Worm (Caenorhabditis elegans) whole organism, young adult: Measurements from ENCODE around the gene C50F4.8.

Source experiments
- B0336.3 ChIP-seq: fragments of 200-800 bp; sonication (Bioruptor generic); IDR thresholded peaks from 2 replicates; pipeline ENCODE4 v1.3.6; 2022; ENCODE audit warnings: missing genetic modification characterization, missing compliant biosample characterization
- F23B12.7 ChIP-seq: sonication (generic microtip); optimal IDR thresholded peaks from 2 replicates; lab custom pipeline; 2017; ENCODE audit warnings: missing genetic modification characterization, mild to moderate bottlenecking, missing compliant biosample characterization, antibody characterized with exemption, moderate library complexity; ENCODE audit not compliant: insufficient read depth
- F33H1.4 ChIP-seq: fragments of 200-800 bp; sonication (Bioruptor generic); IDR thresholded peaks from 2 replicates; pipeline ENCODE4 v1.3.6; 2022; ENCODE audit warnings: missing genetic modification reagents, missing genetic modification characterization, missing compliant biosample characterization
- F52B5.7 ChIP-seq: sonication (generic microtip); optimal IDR thresholded peaks from 2 replicates; lab custom pipeline; 2016; ENCODE audit warnings: mild to moderate bottlenecking, missing genetic modification characterization, missing compliant biosample characterization
- F55B11.4 ChIP-seq: sonication (generic microtip); optimal IDR thresholded peaks from 2 replicates; lab custom pipeline; 2016; ENCODE audit warnings: missing compliant biosample characterization, missing genetic modification characterization, borderline replicate concordance; ENCODE audit not compliant: insufficient read depth
- F57A8.1 ChIP-seq: fragments of 200-800 bp; sonication (Bioruptor generic); optimal IDR thresholded peaks from 2 replicates; lab custom pipeline; 2018; ENCODE audit warnings: mild to moderate bottlenecking, missing genetic modification characterization, moderate library complexity, missing compliant biosample characterization
- K12H6.12 ChIP-seq: fragments of 200-800 bp; sonication (Bioruptor generic); optimal IDR thresholded peaks from 2 replicates; lab custom pipeline; 2018; ENCODE audit warnings: mild to moderate bottlenecking, missing genetic modification characterization, missing compliant biosample characterization
- T07F8.4 ChIP-seq: sonication (generic microtip); optimal IDR thresholded peaks from 2 replicates; lab custom pipeline; 2016; ENCODE audit warnings: mild to moderate bottlenecking, missing genetic modification characterization, moderate library complexity, missing compliant biosample characterization
- T26A5.8 ChIP-seq: sonication (generic microtip); optimal IDR thresholded peaks from 2 replicates; lab custom pipeline; 2016; ENCODE audit warnings: missing genetic modification characterization, missing compliant biosample characterization
- Y79H2A.3 ChIP-seq: fragments of 200-800 bp; sonication (Bioruptor generic); conservative IDR thresholded peaks from 2 replicates; pipeline ENCODE4 v1.3.6; 2022; ENCODE audit warnings: missing genetic modification reagents, missing genetic modification characterization, missing compliant biosample characterization
- ZK185.1 ChIP-seq: sonication (generic microtip); optimal IDR thresholded peaks from 2 replicates; lab custom pipeline; 2016; ENCODE audit warnings: mild to moderate bottlenecking, missing genetic modification characterization, missing compliant biosample characterization; ENCODE audit not compliant: poor library complexity, severe bottlenecking
- aptf-3 ChIP-seq: fragments of 200-800 bp; sonication (Bioruptor generic); IDR thresholded peaks from 2 replicates; pipeline ENCODE4 v1.3.6; 2022; ENCODE audit warnings: missing genetic modification characterization, missing compliant biosample characterization
- attf-3 ChIP-seq: fragments of 200-800 bp; sonication (Bioruptor generic); conservative IDR thresholded peaks from 2 replicates; pipeline ENCODE4 v1.3.6; 2022; ENCODE audit warnings: missing genetic modification reagents, missing genetic modification characterization, missing compliant biosample characterization
- attf-5 ChIP-seq: fragments of 200-800 bp; sonication (Bioruptor generic); optimal IDR thresholded peaks from 2 replicates; lab custom pipeline; 2018; ENCODE audit warnings: mild to moderate bottlenecking, missing genetic modification characterization, missing compliant biosample characterization
- attf-6 ChIP-seq: fragments of 200-800 bp; sonication (Bioruptor generic); IDR thresholded peaks from 2 replicates; pipeline ENCODE4 v1.3.6; 2022; ENCODE audit warnings: missing genetic modification reagents, missing genetic modification characterization, missing compliant biosample characterization
- bed-2 ChIP-seq: fragments of 200-800 bp; sonication (Bioruptor generic); IDR thresholded peaks from 2 replicates; pipeline ENCODE4 v1.3.6; 2022; ENCODE audit warnings: missing genetic modification reagents, missing genetic modification characterization, missing compliant biosample characterization
- ceh-100 ChIP-seq: fragments of 200-800 bp; sonication (Bioruptor generic); IDR thresholded peaks from 2 replicates; pipeline ENCODE4 v1.3.6; 2022; ENCODE audit warnings: missing genetic modification reagents, missing genetic modification characterization, missing compliant biosample characterization
- ceh-40 ChIP-seq: fragments of 200-800 bp; sonication (Bioruptor generic); IDR thresholded peaks from 2 replicates; pipeline ENCODE4 v1.3.6; 2022; ENCODE audit warnings: missing genetic modification characterization, missing compliant biosample characterization
- ceh-91 ChIP-seq: fragments of 200-800 bp; sonication (Bioruptor generic); IDR thresholded peaks from 2 replicates; pipeline ENCODE4 v1.3.6; 2022; ENCODE audit warnings: missing genetic modification reagents, missing genetic modification characterization, missing compliant biosample characterization
- efl-1 ChIP-seq: fragments of 150-350 bp; optimal IDR thresholded peaks from 2 replicates; lab custom pipeline; 2014; ENCODE audit warnings: missing biosample characterization, missing genetic modification reagents, missing genetic modification characterization
- egl-18 ChIP-seq: fragments of 200-800 bp; sonication (Bioruptor generic); IDR thresholded peaks from 2 replicates; pipeline ENCODE4 v1.3.6; 2022; ENCODE audit warnings: missing genetic modification reagents, missing genetic modification characterization, missing compliant biosample characterization
- gei-17 ChIP-seq: fragments of 200-800 bp; sonication (Bioruptor generic); optimal IDR thresholded peaks from 2 replicates; lab custom pipeline; 2018; ENCODE audit warnings: mild to moderate bottlenecking, missing genetic modification characterization, missing compliant biosample characterization
- him-1 ChIP-seq: sonication (generic microtip); optimal IDR thresholded peaks from 2 replicates; lab custom pipeline; 2016; ENCODE audit warnings: missing genotype, missing genetic modification reagents, missing genetic modification characterization, missing compliant biosample characterization
- hmg-1.2 ChIP-seq: fragments of 200-800 bp; sonication (Bioruptor generic); IDR thresholded peaks from 2 replicates; pipeline ENCODE4 v1.3.6; 2022; ENCODE audit warnings: missing genetic modification reagents, missing genetic modification characterization, missing compliant biosample characterization
- hmg-20 ChIP-seq: fragments of 200-800 bp; sonication (Bioruptor generic); IDR thresholded peaks from 2 replicates; pipeline ENCODE4 v1.3.6; 2022; ENCODE audit warnings: missing genetic modification reagents, missing genetic modification characterization, missing compliant biosample characterization
- lin-26 ChIP-seq: fragments of 200-800 bp; sonication (Bioruptor generic); IDR thresholded peaks from 2 replicates; pipeline ENCODE4 v1.3.6; 2022; ENCODE audit warnings: missing genetic modification reagents, missing genetic modification characterization, missing compliant biosample characterization
- lin-35 ChIP-seq, 3 experiments: fragments of 150-350 bp in 2 of 3; sonication (generic microtip) in 1 of 3; optimal IDR thresholded peaks; 2 replicates each; lab custom pipeline; 2014 to 2018; ENCODE audit warnings: missing biosample characterization in 3 of 3, missing genetic modification characterization in 3 of 3, missing genetic modification reagents in 3 of 3
- lin-40 ChIP-seq: sonication (generic microtip); optimal IDR thresholded peaks from 2 replicates; lab custom pipeline; 2016; ENCODE audit warnings: missing genetic modification characterization, mild to moderate bottlenecking, missing compliant biosample characterization, missing genotype, missing genetic modification reagents
- madf-10 ChIP-seq: sonication (generic microtip); optimal IDR thresholded peaks from 2 replicates; lab custom pipeline; 2016; ENCODE audit warnings: mild to moderate bottlenecking, missing genetic modification characterization, missing compliant biosample characterization
- madf-6 ChIP-seq: fragments of 200-800 bp; sonication (Bioruptor generic); IDR thresholded peaks from 2 replicates; pipeline ENCODE4 v1.3.6; 2022; ENCODE audit warnings: missing genetic modification reagents, missing genetic modification characterization, missing compliant biosample characterization
- mcd-1 ChIP-seq: fragments of 200-800 bp; sonication (Bioruptor generic); IDR thresholded peaks from 2 replicates; pipeline ENCODE4 v1.3.6; 2022; ENCODE audit warnings: missing genetic modification reagents, missing genetic modification characterization, missing compliant biosample characterization
- mel-28 ChIP-seq: sonication (generic microtip); optimal IDR thresholded peaks from 2 replicates; lab custom pipeline; 2016; ENCODE audit warnings: borderline replicate concordance, mild to moderate bottlenecking, missing genetic modification characterization, missing compliant biosample characterization
- mes-4 ChIP-seq: sonication (generic microtip); optimal IDR thresholded peaks from 2 replicates; lab custom pipeline; 2016; ENCODE audit warnings: missing genotype, missing genetic modification characterization, missing compliant biosample characterization
- nfyb-1 ChIP-seq: fragments of 200-800 bp; sonication (Bioruptor generic); IDR thresholded peaks from 2 replicates; pipeline ENCODE4 v1.3.6; 2022; ENCODE audit warnings: missing genetic modification reagents, missing genetic modification characterization, missing compliant biosample characterization
- pbrm-1 ChIP-seq: fragments of 200-800 bp; sonication (Bioruptor generic); IDR thresholded peaks from 2 replicates; pipeline ENCODE4 v1.3.6; 2022; ENCODE audit warnings: missing genetic modification reagents, missing genetic modification characterization, missing compliant biosample characterization
- snpc-3.4 ChIP-seq: sonication (generic microtip); optimal IDR thresholded peaks from 2 replicates; lab custom pipeline; 2017; ENCODE audit warnings: missing genetic modification characterization, mild to moderate bottlenecking, missing compliant biosample characterization, antibody characterized with exemption, moderate library complexity, missing genotype, missing genetic modification reagents
- ztf-22 ChIP-seq: fragments of 200-800 bp; sonication (Bioruptor generic); optimal IDR thresholded peaks from 2 replicates; lab custom pipeline; 2018; ENCODE audit warnings: mild to moderate bottlenecking, missing genetic modification characterization, moderate library complexity, missing compliant biosample characterization
- ztf-25 ChIP-seq: fragments of 200-800 bp; sonication (Bioruptor generic); IDR thresholded peaks from 2 replicates; pipeline ENCODE4 v1.3.6; 2022; ENCODE audit warnings: missing genetic modification reagents, missing genetic modification characterization, missing compliant biosample characterization
- ztf-28 ChIP-seq: fragments of 200-800 bp; sonication (Bioruptor generic); IDR thresholded peaks from 2 replicates; pipeline ENCODE4 v1.3.6; 2022; ENCODE audit warnings: missing genetic modification reagents, missing genetic modification characterization, missing compliant biosample characterization

C50F4.8 gene

DNA sequence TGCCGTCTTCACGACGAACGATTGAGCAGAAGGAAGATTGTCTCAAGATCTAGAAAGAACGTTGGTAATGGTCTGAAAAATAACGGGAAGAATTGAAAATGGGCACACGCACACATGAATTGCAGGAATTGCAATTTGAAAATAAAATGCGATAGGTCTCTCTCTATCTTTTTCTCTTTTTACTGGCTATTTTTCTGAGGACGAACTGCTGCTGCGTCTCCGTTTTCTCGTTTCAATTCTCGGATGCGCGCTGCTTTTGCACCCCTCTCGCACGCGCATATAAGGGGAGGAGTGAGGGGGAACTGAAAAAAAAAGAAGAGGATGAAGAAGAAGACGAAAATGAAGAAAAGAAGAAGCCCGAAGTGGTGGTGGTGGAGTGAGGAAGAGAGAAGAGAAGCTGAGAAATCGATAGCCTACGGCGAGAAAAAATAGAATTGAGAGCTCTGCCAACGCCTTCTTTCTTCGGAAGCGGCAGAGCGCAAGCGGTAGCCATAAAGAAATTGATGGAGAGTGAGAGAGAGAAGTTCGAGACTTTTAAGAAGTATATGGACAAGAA lies 43.0 kb upstream of the C50F4.8 start, which contains the start of gene rgef-1 (continued):
- TF ChIP-seq nfyb-1 (GFP tag; lab: Robert Waterston, UW) (0 out of 2 replicates have a peak, but pooled peaks have one; percentile 15), gei-17 (GFP tag; lab: Kevin White, UChicago) (no peak), hmg-20 (GFP tag; lab: Robert Waterston, UW) (no peak), egl-18 (GFP tag; lab: Robert Waterston, UW) (no peak), K12H6.12 (tag; lab: Kevin White, UChicago) (peak; percentile 71), T07F8.4 (tag; lab: Kevin White, UChicago) (no peak), him-1 (no peak), ZK185.1 (tag; lab: Kevin White, UChicago) (no peak), B0336.3 (GFP tag; lab: Robert Waterston, UW) (no peak), F23B12.7 (tag; lab: Kevin White, UChicago) (no peak), F33H1.4 (GFP tag; lab: Robert Waterston, UW) (no peak), attf-6 (GFP tag; lab: Robert Waterston, UW) (no peak), lin-40 (peak; percentile 39), madf-10 (tag; lab: Kevin White, UChicago) (no peak), attf-3 (GFP tag; lab: Robert Waterston, UW) (no peak), ztf-25 (GFP tag; lab: Robert Waterston, UW) (no peak), F55B11.4 (no peak)

ce11 chrV:9556668-9557067 lies 38.0 kb upstream of the C50F4.8 start:
- no peak for TF ChIP-seq mcd-1 (GFP tag; lab: Robert Waterston, UW)
- no peak for TF ChIP-seq attf-5 (GFP tag; lab: Kevin White, UChicago)
- no peak for TF ChIP-seq ceh-91
- TF ChIP-seq madf-6 (GFP tag; lab: Robert Waterston, UW), result no peak
- TF ChIP-seq gei-17 (GFP tag; lab: Kevin White, UChicago), result no peak
- no peak for TF ChIP-seq aptf-3 (GFP tag; lab: Robert Waterston, UW)
- no peak for TF ChIP-seq lin-40
- no peak for TF ChIP-seq lin-26 (GFP tag; lab: Robert Waterston, UW)
- TF ChIP-seq F57A8.1 (GFP tag; lab: Kevin White, UChicago), result no peak
- no peak for TF ChIP-seq B0336.3 (GFP tag; lab: Robert Waterston, UW)
- no peak for TF ChIP-seq mel-28 (tag; lab: Kevin White, UChicago)
- TF ChIP-seq T26A5.8 (tag; lab: Kevin White, UChicago), result no peak
- no peak for TF ChIP-seq ceh-100 (GFP tag; lab: Robert Waterston, UW)
- no peak for TF ChIP-seq efl-1 (GFP tag; lab: Kevin White, UChicago)

ce11 chrV:9550313-9550712 lies 31.7 kb upstream of the C50F4.8 start, which contains the start of gene ehbp-1:
TSS of gene ehbp-1 (plus strand) at chrV:9550644.
- TF ChIP-seq F52B5.7 (tag; lab: Kevin White, UChicago) (no peak), Y79H2A.3 (GFP tag; lab: Robert Waterston, UW) (no peak), mes-4 (tag; lab: Kevin White, UChicago) (no peak), ztf-22 (GFP tag; lab: Kevin White, UChicago) (no peak), pbrm-1 (GFP tag; lab: Robert Waterston, UW) (0 out of 2 replicates have a peak, but pooled peaks have one; percentile 27), ceh-40 (GFP tag; lab: Robert Waterston, UW) (no peak), ztf-28 (no peak), bed-2 (GFP tag; lab: Robert Waterston, UW) (no peak), attf-5 (GFP tag; lab: Kevin White, UChicago) (no peak), lin-35 (GFP tag; optimal IDR thresholded peaks at IDR 0.05; lab: Kevin White, UChicago) (no peak), aptf-3 (GFP tag; lab: Robert Waterston, UW) (no peak), snpc-3.4 (tag; lab: Kevin White, UChicago) (no peak), F33H1.4 (GFP tag; lab: Robert Waterston, UW) (no peak), hmg-1.2 (GFP tag; lab: Robert Waterston, UW) (0 out of 2 replicates have a peak, but pooled peaks have one; percentile 6), him-1 (no peak)
